Worm (Caenorhabditis elegans) whole organism, L2 larva: ENCODE data around the gene lin-18.

Experiments
- ama-1 ChIP-seq: fragments of 150-350 bp; optimal IDR thresholded peaks from 2 replicates; lab custom pipeline; 2018; ENCODE audit warnings: inconsistent platforms
- blmp-1 ChIP-seq: sonication (generic microtip); optimal IDR thresholded peaks from 2 replicates; lab custom pipeline; 2017; ENCODE audit warnings: missing genetic modification characterization, mild to moderate bottlenecking, missing compliant biosample characterization, antibody characterized with exemption, moderate library complexity; ENCODE audit not compliant: insufficient read depth
- nhr-11 ChIP-seq: fragments of 150-350 bp; optimal IDR thresholded peaks from 2 replicates; lab custom pipeline; 2014; ENCODE audit warnings: missing biosample characterization, missing genetic modification characterization

DNA sequence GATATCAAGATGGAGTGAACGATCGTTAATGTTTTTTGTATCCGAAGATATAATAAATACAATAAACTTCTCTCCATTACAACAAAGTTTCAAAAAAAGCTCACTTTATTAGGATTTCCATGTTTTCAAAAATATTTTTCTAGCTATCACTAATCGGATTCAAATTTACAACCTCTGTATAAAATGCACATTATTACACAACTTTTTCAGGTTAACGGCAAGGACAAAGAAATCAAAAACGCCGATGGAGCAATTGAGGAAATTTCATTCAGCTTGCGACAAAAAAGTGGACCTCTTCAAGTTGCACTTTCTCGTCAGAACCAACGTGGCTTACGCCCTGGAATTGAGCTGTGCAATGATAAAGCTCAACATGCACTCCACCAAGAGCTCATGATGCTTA is 48.6 kb downstream of the lin-18 start:
- TF ChIP-seq ama-1 (lab: Kevin White, UChicago), result no peak
- no peak for TF ChIP-seq blmp-1 (tag; lab: Kevin White, UChicago)
- TF ChIP-seq nhr-11 (tag; lab: Kevin White, UChicago), result no peak
